Worm (Caenorhabditis elegans) whole organism, L3 larva: Measurements from ENCODE around the gene idhg-1.

ENCODE experiments used
- R02D3.7 ChIP-seq: fragments of 150-350 bp; optimal IDR thresholded peaks from 2 replicates; lab custom pipeline; 2014; ENCODE audit warnings: missing biosample characterization, missing genetic modification characterization
- ZK546.5 ChIP-seq: sonication (generic microtip); optimal IDR thresholded peaks from 2 replicates; lab custom pipeline; 2017; ENCODE audit warnings: missing biosample characterization, missing genetic modification characterization
- aly-2 ChIP-seq: fragments of 150-350 bp; optimal IDR thresholded peaks from 2 replicates; lab custom pipeline; 2014; ENCODE audit warnings: missing biosample characterization, missing genetic modification characterization
- ama-1 ChIP-seq: fragments of 150-350 bp; optimal IDR thresholded peaks from 2 replicates; lab custom pipeline; 2018
- ceh-16 ChIP-seq: sonication (generic microtip); optimal IDR thresholded peaks from 2 replicates; lab custom pipeline; 2017; ENCODE audit warnings: missing biosample characterization, missing genetic modification characterization
- ceh-28 ChIP-seq: fragments of 150-350 bp; optimal IDR thresholded peaks from 2 replicates; lab custom pipeline; 2014; ENCODE audit warnings: missing biosample characterization, missing genetic modification reagents, missing genetic modification characterization
- ceh-82 ChIP-seq: fragments of 150-350 bp; optimal IDR thresholded peaks from 2 replicates; lab custom pipeline; 2014; ENCODE audit warnings: missing biosample characterization, missing genetic modification characterization
- ceh-9 ChIP-seq: sonication (generic microtip); optimal IDR thresholded peaks from 2 replicates; lab custom pipeline; 2018; ENCODE audit warnings: missing biosample characterization, missing genetic modification characterization
- daf-12 ChIP-seq: fragments of 150-350 bp; optimal IDR thresholded peaks from 2 replicates; lab custom pipeline; 2014; ENCODE audit warnings: missing biosample characterization, missing genetic modification reagents, missing genetic modification characterization
- egl-27 ChIP-seq: sonication (generic microtip); optimal IDR thresholded peaks from 4 replicates; lab custom pipeline; 2017; ENCODE audit warnings: missing biosample characterization, missing genetic modification reagents, missing genetic modification characterization
- egl-5 ChIP-seq: fragments of 150-350 bp; optimal IDR thresholded peaks from 2 replicates; lab custom pipeline; 2017; ENCODE audit warnings: missing biosample characterization, missing genetic modification reagents, missing genetic modification characterization, inconsistent platforms
- elt-1 ChIP-seq: fragments of 150-350 bp; optimal IDR thresholded peaks from 2 replicates; lab custom pipeline; 2014; ENCODE audit warnings: missing biosample characterization, missing genetic modification characterization
- elt-2 ChIP-seq: sonication (generic microtip); optimal IDR thresholded peaks from 2 replicates; lab custom pipeline; 2016; ENCODE audit warnings: missing genetic modification reagents, mild to moderate bottlenecking, missing genetic modification characterization, missing compliant biosample characterization
- elt-3 ChIP-seq, 3 experiments: fragments of 150-350 bp in 1 of 3; sonication (generic microtip) in 2 of 3; optimal IDR thresholded peaks; 2 replicates in 2 of 3; 4 replicates in 1 of 3; lab custom pipeline; 2014 to 2017; ENCODE audit warnings: missing biosample characterization in 3 of 3, missing genetic modification characterization in 3 of 3
- eor-1 ChIP-seq, 2 experiments: fragments of 150-350 bp; optimal IDR thresholded peaks; 2 replicates each; lab custom pipeline; 2014 to 2018; ENCODE audit warnings: missing biosample characterization in 2 of 2, missing genetic modification characterization in 2 of 2
- fkh-10 ChIP-seq: sonication (generic microtip); optimal IDR thresholded peaks from 2 replicates; lab custom pipeline; 2017; ENCODE audit warnings: missing biosample characterization, missing genetic modification reagents, missing genetic modification characterization
- fkh-2 ChIP-seq: fragments of 150-350 bp; optimal IDR thresholded peaks from 2 replicates; lab custom pipeline; 2014; ENCODE audit warnings: missing biosample characterization, missing genetic modification reagents, missing genetic modification characterization
- fos-1 ChIP-seq: fragments of 150-350 bp; optimal IDR thresholded peaks from 2 replicates; lab custom pipeline; 2014; ENCODE audit warnings: missing biosample characterization, missing genetic modification characterization
- hmg-11 ChIP-seq: sonication (generic microtip); optimal IDR thresholded peaks from 2 replicates; lab custom pipeline; 2016; ENCODE audit warnings: missing genetic modification characterization, missing compliant biosample characterization
- jun-1 ChIP-seq: fragments of 150-350 bp; optimal IDR thresholded peaks from 2 replicates; lab custom pipeline; 2014; ENCODE audit warnings: missing biosample characterization, missing genetic modification reagents, missing genetic modification characterization
- lin-15B ChIP-seq: fragments of 150-350 bp; optimal IDR thresholded peaks from 2 replicates; lab custom pipeline; 2014; ENCODE audit warnings: missing biosample characterization, missing genetic modification characterization
- lin-39 ChIP-seq: fragments of 150-350 bp; optimal IDR thresholded peaks from 2 replicates; lab custom pipeline; 2018; ENCODE audit warnings: missing biosample characterization, missing genetic modification reagents, missing genetic modification characterization
- lsy-12 ChIP-seq: sonication (generic microtip); optimal IDR thresholded peaks from 2 replicates; lab custom pipeline; 2016; ENCODE audit warnings: mild to moderate bottlenecking, missing genetic modification characterization, missing compliant biosample characterization
- mdl-1 ChIP-seq: fragments of 150-350 bp; optimal IDR thresholded peaks from 2 replicates; lab custom pipeline; 2014; ENCODE audit warnings: missing biosample characterization, missing genetic modification characterization
- mml-1 ChIP-seq: fragments of 150-350 bp; sonication (generic microtip); optimal IDR thresholded peaks from 3 replicates; lab custom pipeline; 2014; ENCODE audit warnings: missing biosample characterization, missing genetic modification characterization
- nfya-1 ChIP-seq: sonication (generic microtip); optimal IDR thresholded peaks from 2 replicates; lab custom pipeline; 2017; ENCODE audit warnings: missing genetic modification characterization, mild to moderate bottlenecking, missing compliant biosample characterization, antibody characterized with exemption, moderate library complexity; ENCODE audit not compliant: insufficient read depth
- nhr-11 ChIP-seq: fragments of 150-350 bp; optimal IDR thresholded peaks from 2 replicates; lab custom pipeline; 2014; ENCODE audit warnings: missing biosample characterization, missing genetic modification characterization
- nhr-12 ChIP-seq: fragments of 150-350 bp; optimal IDR thresholded peaks from 2 replicates; lab custom pipeline; 2014; ENCODE audit warnings: missing biosample characterization, missing genetic modification characterization
- nhr-23 ChIP-seq: fragments of 150-350 bp; optimal IDR thresholded peaks from 2 replicates; lab custom pipeline; 2014; ENCODE audit warnings: missing biosample characterization, missing genetic modification reagents, missing genetic modification characterization
- nhr-237 ChIP-seq: fragments of 150-350 bp; optimal IDR thresholded peaks from 2 replicates; lab custom pipeline; 2014; ENCODE audit warnings: missing biosample characterization, missing genetic modification characterization
- nhr-25 ChIP-seq: sonication (generic microtip); optimal IDR thresholded peaks from 2 replicates; lab custom pipeline; 2017; ENCODE audit warnings: missing biosample characterization, missing genetic modification characterization
- nhr-28 ChIP-seq: fragments of 150-350 bp; optimal IDR thresholded peaks from 2 replicates; lab custom pipeline; 2014; ENCODE audit warnings: missing biosample characterization, missing genetic modification characterization
- nhr-43 ChIP-seq: sonication (generic microtip); optimal IDR thresholded peaks from 2 replicates; lab custom pipeline; 2016; ENCODE audit warnings: mild to moderate bottlenecking, missing genetic modification characterization, missing compliant biosample characterization; ENCODE audit not compliant: poor library complexity, severe bottlenecking
- nhr-67 ChIP-seq: fragments of 150-350 bp; optimal IDR thresholded peaks from 2 replicates; lab custom pipeline; 2014; ENCODE audit warnings: missing biosample characterization, missing genetic modification characterization
- nhr-76 ChIP-seq: fragments of 150-350 bp; sonication (generic microtip); optimal IDR thresholded peaks from 5 replicates; lab custom pipeline; 2014; ENCODE audit warnings: missing biosample characterization, missing genetic modification characterization
- nhr-77 ChIP-seq: fragments of 150-350 bp; optimal IDR thresholded peaks from 2 replicates; lab custom pipeline; 2014; ENCODE audit warnings: missing biosample characterization, missing genetic modification characterization
- pha-4 ChIP-seq: fragments of 150-350 bp; optimal IDR thresholded peaks from 2 replicates; lab custom pipeline; 2014; ENCODE audit warnings: missing biosample characterization, missing genetic modification reagents, missing genetic modification characterization
- pqm-1 ChIP-seq: fragments of 150-350 bp; optimal IDR thresholded peaks from 2 replicates; lab custom pipeline; 2017; ENCODE audit warnings: missing biosample characterization, missing genetic modification characterization, inconsistent platforms
- sea-2 ChIP-seq: fragments of 150-350 bp; sonication (generic microtip); optimal IDR thresholded peaks from 4 replicates; lab custom pipeline; 2014; ENCODE audit warnings: missing biosample characterization, missing genetic modification reagents, missing genetic modification characterization
- skn-1 ChIP-seq: fragments of 150-350 bp; optimal IDR thresholded peaks from 2 replicates; lab custom pipeline; 2014; ENCODE audit warnings: missing biosample characterization, missing genetic modification characterization
- snpc-4 ChIP-seq: fragments of 150-350 bp; optimal IDR thresholded peaks from 2 replicates; lab custom pipeline; 2014; ENCODE audit warnings: missing biosample characterization, missing genetic modification characterization
- tbx-2 ChIP-seq: sonication (generic microtip); optimal IDR thresholded peaks from 2 replicates; lab custom pipeline; 2016; ENCODE audit warnings: mild to moderate bottlenecking, missing genetic modification characterization, missing compliant biosample characterization
- unc-39 ChIP-seq: sonication (generic microtip); optimal IDR thresholded peaks from 4 replicates; lab custom pipeline; 2017; ENCODE audit warnings: missing biosample characterization, missing genetic modification characterization
- unc-62 ChIP-seq: fragments of 150-350 bp; sonication (generic microtip); optimal IDR thresholded peaks from 4 replicates; lab custom pipeline; 2014; ENCODE audit warnings: missing biosample characterization, missing genetic modification reagents, missing genetic modification characterization
- zag-1 ChIP-seq: fragments of 150-350 bp; optimal IDR thresholded peaks from 2 replicates; lab custom pipeline; 2014; ENCODE audit warnings: missing biosample characterization, missing genetic modification characterization
- ztf-11 ChIP-seq: fragments of 150-350 bp; optimal IDR thresholded peaks from 2 replicates; lab custom pipeline; 2014; ENCODE audit warnings: missing biosample characterization, missing genetic modification characterization
- ztf-4 ChIP-seq: fragments of 150-350 bp; optimal IDR thresholded peaks from 2 replicates; lab custom pipeline; 2014; ENCODE audit warnings: missing biosample characterization, missing genetic modification characterization

Gene idhg-1

ce11 chrIII:4568455-4568854 lies at the start of gene idhg-1:
Gene idhg-1 (plus strand): TSS chrIII:4568797.
- TF ChIP-seq elt-1 (tag; lab: Kevin White, UChicago) (no peak), ama-1 (no peak), elt-3 (tag; optimal IDR thresholded peaks at IDR 0.05; lab: Kevin White, UChicago) (no peak), fos-1 (no peak), daf-12 (peak; percentile 85), sea-2 (no peak), nhr-12 (tag; lab: Kevin White, UChicago) (no peak), lin-15B (tag; lab: Kevin White, UChicago) (peak; percentile 41), zag-1 (tag; lab: Kevin White, UChicago) (no peak), lsy-12 (tag; lab: Kevin White, UChicago) (peak; percentile 82), nhr-11 (tag; lab: Kevin White, UChicago) (no peak), ceh-28 (tag; lab: Kevin White, UChicago) (peak; percentile 36), ceh-9 (no peak), nhr-25 (tag; lab: Kevin White, UChicago) (peak; percentile 29), fkh-2 (peak; percentile 9), nhr-23 (peak; percentile 8), unc-39 (tag; lab: Kevin White, UChicago) (no peak), nhr-67 (tag; lab: Kevin White, UChicago) (peak; percentile 12), elt-2 (tag; lab: Kevin White, UChicago) (peak; percentile 65), skn-1 (tag; lab: Kevin White, UChicago) (peak; percentile 13), ztf-4 (tag; lab: Kevin White, UChicago) (no peak), nhr-28 (tag; lab: Kevin White, UChicago) (no peak), ZK546.5 (tag; lab: Kevin White, UChicago) (no peak), nhr-77 (tag; lab: Kevin White, UChicago) (no peak), fkh-10 (GFP tag; lab: Kevin White, UChicago) (no peak), egl-5 (tag; lab: Kevin White, UChicago) (peak; percentile 27), ceh-16 (tag; lab: Kevin White, UChicago) (no peak), unc-62 (GFP tag; lab: Kevin White, UChicago) (no peak), nhr-43 (tag; lab: Kevin White, UChicago) (peak; percentile 85), mml-1 (no peak), pha-4 (tag; lab: Kevin White, UChicago) (peak; percentile 62), mdl-1 (no peak), ceh-82 (peak; percentile 13), nhr-76 (peak; percentile 36), tbx-2 (tag; lab: Kevin White, UChicago) (peak; percentile 24), R02D3.7 (tag; lab: Kevin White, UChicago) (peak; percentile 27), hmg-11 (tag; lab: Kevin White, UChicago) (peak; percentile 95), nhr-237 (tag; lab: Kevin White, UChicago) (no peak), ztf-11 (tag; lab: Kevin White, UChicago) (no peak), pqm-1 (tag; lab: Kevin White, UChicago) (no peak), jun-1 (tag; lab: Kevin White, UChicago) (no peak), nfya-1 (tag; lab: Kevin White, UChicago) (peak; percentile 61), egl-27 (tag; lab: Kevin White, UChicago) (no peak), snpc-4 (tag; lab: Kevin White, UChicago) (peak; percentile 55), lin-39 (tag; lab: Kevin White, UChicago) (no peak), aly-2 (tag; lab: Kevin White, UChicago) (no peak), eor-1 (tag; optimal IDR thresholded peaks at IDR 0.05; lab: Kevin White, UChicago) (no peak)
